Worm (Caenorhabditis elegans) whole organism, late embryonic: ENCODE measurements around the gene F49C5.3.

ENCODE experiments used
- Y22D7AL.16 ChIP-seq: sonication (generic microtip); optimal IDR thresholded peaks from 2 replicates; lab custom pipeline; 2016; ENCODE audit warnings: missing genetic modification characterization, missing compliant biosample characterization
- ama-1 ChIP-seq: fragments of 150-350 bp; optimal IDR thresholded peaks from 2 replicates; lab custom pipeline; 2014
- fkh-10 ChIP-seq: fragments of 150-350 bp; optimal IDR thresholded peaks from 2 replicates; lab custom pipeline; 2014; ENCODE audit warnings: missing biosample characterization, missing genetic modification reagents, missing genetic modification characterization
- fkh-6 ChIP-seq: sonication (generic microtip); optimal IDR thresholded peaks from 2 replicates; lab custom pipeline; 2016; ENCODE audit warnings: missing genetic modification characterization, missing compliant biosample characterization

DNA sequence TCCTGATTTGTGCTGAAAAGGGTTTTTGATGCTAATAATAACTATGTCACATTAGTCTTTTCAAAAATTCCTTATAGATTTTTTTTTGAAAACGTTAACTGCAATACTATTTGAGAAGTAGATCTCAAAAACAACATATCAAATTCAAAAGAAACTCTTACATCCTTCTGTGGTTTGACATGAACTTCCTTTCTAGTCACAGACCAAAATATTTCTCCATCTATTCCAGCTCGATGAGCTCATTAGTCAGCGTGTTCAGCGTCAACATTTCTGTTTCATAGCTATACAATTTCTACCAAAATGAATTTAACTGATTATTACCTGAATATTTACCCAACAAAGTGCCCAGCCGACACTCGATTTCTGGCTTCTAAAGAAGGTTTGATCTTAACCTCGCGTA, 27.7 kb upstream of the F49C5.3 start, which contains the start of gene srh-67:
- TF ChIP-seq fkh-6 (no peak), ama-1 (lab: Kevin White, UChicago) (no peak), fkh-10 (GFP tag; lab: Kevin White, UChicago) (no peak), Y22D7AL.16 (no peak)
